Fruit fly (Drosophila melanogaster) whole organism, adult: ENCODE results near the gene Teh3.

Experiments used
- CG11617 ChIP-seq: fragments of 200-800 bp; sonication (Bioruptor generic); optimal IDR thresholded peaks from 2 replicates; lab custom pipeline; 2017; ENCODE audit warnings: mild to moderate bottlenecking, missing biosample characterization, missing genetic modification reagents, missing genetic modification characterization
- CG33017 ChIP-seq: fragments of 200-800 bp; sonication (Bioruptor generic); optimal IDR thresholded peaks from 2 replicates; lab custom pipeline; 2018; ENCODE audit warnings: missing biosample characterization, mild to moderate bottlenecking, missing genetic modification characterization, moderate library complexity
- CG5204 ChIP-seq: fragments of 200-800 bp; sonication (Bioruptor generic); optimal IDR thresholded peaks from 2 replicates; lab custom pipeline; 2016; ENCODE audit warnings: missing biosample characterization, missing genetic modification characterization
- cnc ChIP-seq, 2 experiments: fragments of >200 bp; optimal IDR thresholded peaks; 2 replicates each; lab custom pipeline; 2017
- kay ChIP-seq: fragments of 200-800 bp; sonication (Bioruptor generic); peaks from one replicate; lab custom pipeline; 2016; ENCODE audit warnings: missing biosample characterization, missing genetic modification characterization, borderline replicate concordance
- toe ChIP-seq: fragments of 200-800 bp; sonication (Bioruptor generic); optimal IDR thresholded peaks from 2 replicates; lab custom pipeline; 2016; ENCODE audit warnings: missing biosample characterization, missing genetic modification characterization

dm6 chr3L:4159264-4159663 is 25.2 kb downstream of the Teh3 start:
- TF ChIP-seq CG5204 (GFP tag; lab: Kevin White, UChicago) (no peak), toe (no peak), cnc (optimal IDR thresholded peaks at IDR 0.05; lab: Kevin White, UChicago) (no peak), CG11617 (no peak), CG33017 (tag; lab: Kevin White, UChicago) (no peak), kay (GFP tag; lab: Kevin White, UChicago) (no peak)
